Fruit fly (Drosophila melanogaster): Measurements from ENCODE around the gene tbrd-1.
A peak's percentile ranks its signal among the peaks of the same experiment; 100 is the strongest.

tbrd-1 gene

DNA sequence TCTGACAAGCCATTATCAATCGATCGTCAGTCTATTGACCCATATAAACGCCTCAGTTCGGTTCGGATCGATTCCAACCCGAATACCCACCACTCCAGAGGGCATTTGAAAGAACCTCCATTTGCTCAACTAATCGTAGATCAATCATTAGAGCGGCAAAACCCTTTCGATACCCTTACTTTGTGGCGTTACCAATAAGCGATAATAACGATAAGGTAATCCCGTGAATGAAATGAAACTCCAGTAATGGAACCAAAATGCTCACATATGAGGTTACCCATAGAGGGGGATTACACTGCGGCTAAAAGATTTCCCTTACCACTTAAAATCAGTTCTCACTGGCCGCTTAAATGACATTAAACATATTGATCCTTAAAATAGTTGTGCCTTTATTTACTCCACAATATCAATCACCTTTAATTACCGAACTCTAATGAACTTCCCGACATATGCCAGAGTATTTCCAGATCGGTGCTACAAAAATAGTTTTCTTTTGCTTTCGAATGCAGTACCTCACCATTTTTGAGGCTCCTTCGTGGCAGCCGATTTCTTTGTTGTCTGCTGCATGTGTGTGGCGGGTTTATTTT lies 20.7 kb downstream of the tbrd-1 start (continued):
- TF ChIP-seq Gug (GFP tag; IDR thresholded peaks at IDR 0.05) (no peak), CG16779 (tag; optimal IDR thresholded peaks at IDR 0.05) (no peak), CG10669 (GFP tag; optimal IDR thresholded peaks at IDR 0.05) (peak; percentile 48), Lpt (GFP tag; optimal IDR thresholded peaks at IDR 0.05) (no peak), dsx (GFP tag; optimal IDR thresholded peaks at IDR 0.05; ENCODE audit: poor library complexity, severe bottlenecking) (peak; percentile 32), salr (GFP tag; optimal IDR thresholded peaks at IDR 0.05) (no peak), Smox (GFP tag; optimal IDR thresholded peaks at IDR 0.05) (no peak), vri (GFP tag; optimal IDR thresholded peaks at IDR 0.05) (peak; percentile 51), CG11902 (GFP tag; optimal IDR thresholded peaks at IDR 0.05) (peak; percentile 25), spab (GFP tag; optimal IDR thresholded peaks at IDR 0.05) (peak; percentile 13), Hr4 (GFP tag; optimal IDR thresholded peaks at IDR 0.05) (peak; percentile 11), CG7368 (GFP tag; optimal IDR thresholded peaks at IDR 0.05) (peak; percentile 35), Ets21C (GFP tag; optimal IDR thresholded peaks at IDR 0.05) (no peak), Ets96B (tag; optimal IDR thresholded peaks at IDR 0.05) (peak; percentile 43), Eip75B (GFP tag; optimal IDR thresholded peaks at IDR 0.05) (peak; percentile 6)

DNA sequence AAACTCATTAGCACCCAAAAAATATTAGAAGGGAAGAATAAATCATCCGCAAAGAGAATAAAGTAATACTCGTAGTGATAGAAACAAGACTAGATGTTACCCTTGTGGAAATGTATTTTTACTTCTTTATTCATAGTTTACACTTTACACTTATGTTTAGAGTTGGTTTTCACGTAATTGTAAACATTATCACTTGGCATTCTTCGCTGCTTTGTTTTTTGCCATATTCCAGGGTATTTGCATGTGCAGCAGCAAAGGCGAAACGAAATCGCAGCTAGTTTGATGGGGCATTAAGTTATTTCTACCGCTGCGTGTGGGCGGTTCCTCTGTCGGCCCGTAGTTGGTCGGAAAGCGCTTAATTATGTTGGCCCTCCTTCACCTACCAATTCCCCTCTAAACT lies 21.6 kb downstream of the tbrd-1 start:
- TF ChIP-seq eg (GFP tag; IDR thresholded peaks at IDR 0.05) (0 out of 3 replicates have a peak, but pooled peaks have one; percentile 15), Eip78C (GFP tag) (peak; percentile 9), cyc (GFP tag; optimal IDR thresholded peaks at IDR 0.05) (no peak), net (GFP tag; optimal IDR thresholded peaks at IDR 0.05) (no peak), Ets96B (tag; optimal IDR thresholded peaks at IDR 0.05) (no peak), CG1621 (tag; optimal IDR thresholded peaks at IDR 0.05) (no peak)

DNA sequence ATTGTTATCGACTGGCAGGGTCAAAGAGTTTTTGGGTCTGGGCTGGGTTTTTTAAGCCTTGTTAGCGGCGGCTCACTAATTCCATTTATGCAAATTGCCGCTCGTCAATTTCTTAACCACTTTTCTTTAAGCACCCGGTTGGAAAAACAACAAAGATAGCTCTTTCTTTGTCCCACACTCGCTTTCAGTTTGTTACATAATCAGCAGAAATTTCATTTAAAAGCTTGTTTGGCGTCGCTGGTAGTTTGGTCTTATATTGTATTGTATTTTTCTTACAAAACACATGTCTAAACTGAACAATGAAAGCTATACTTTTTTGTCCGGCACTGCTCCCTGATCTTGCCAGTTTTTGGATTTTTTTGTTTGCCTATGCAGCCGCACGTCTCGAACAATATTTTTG lies 23.4 kb downstream of the tbrd-1 start:
- TF ChIP-seq CG6163 (GFP tag; IDR thresholded peaks at IDR 0.05): 0 out of 3 replicates have a peak, but pooled peaks have one; percentile 14
- TF ChIP-seq CG11762 (GFP tag; optimal IDR thresholded peaks at IDR 0.05; ENCODE audit: insufficient read depth): no peak
- no peak for TF ChIP-seq CG3032 (tag; optimal IDR thresholded peaks at IDR 0.05)
- TF ChIP-seq CG32006 (GFP tag; optimal IDR thresholded peaks at IDR 0.05): no peak
- no peak for TF ChIP-seq Sox15 (GFP tag; optimal IDR thresholded peaks at IDR 0.05)

DNA sequence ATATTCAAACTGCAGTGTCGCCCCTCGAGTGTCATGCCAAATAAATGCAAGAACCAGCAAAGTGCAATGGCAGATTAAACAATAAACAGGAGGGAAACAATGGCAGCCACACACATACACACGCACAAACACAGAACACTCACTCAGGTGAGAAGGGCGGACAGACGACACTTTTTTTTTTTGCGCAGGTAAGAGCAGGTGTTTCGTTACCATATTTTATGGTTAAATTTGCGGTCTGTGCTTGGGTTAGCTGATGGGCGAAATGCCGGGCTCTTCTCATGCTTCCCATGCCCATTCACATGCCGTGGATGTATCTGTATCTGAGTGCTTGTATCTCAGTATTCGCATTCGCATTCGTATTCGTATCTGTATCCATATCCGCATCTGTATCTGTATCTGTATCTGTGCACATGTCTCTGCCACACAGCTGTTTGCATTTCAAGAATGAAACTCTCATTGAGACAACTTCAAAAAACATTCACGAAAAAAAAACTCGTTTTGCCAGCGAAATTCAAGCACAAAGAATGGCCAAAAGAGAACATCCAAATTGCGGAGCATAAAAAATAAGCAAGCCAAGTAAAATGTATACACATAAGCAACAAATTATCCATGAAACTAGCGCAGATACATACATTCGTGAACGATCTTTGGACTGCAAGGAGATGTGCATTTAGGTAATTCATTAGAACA lies 24.0 kb downstream of the tbrd-1 start:
- TF ChIP-seq Smox (GFP tag; optimal IDR thresholded peaks at IDR 0.05): no peak
- peak; percentile 11 for TF ChIP-seq Eip75B (GFP tag; optimal IDR thresholded peaks at IDR 0.05)
- no peak for TF ChIP-seq CG10669 (GFP tag; optimal IDR thresholded peaks at IDR 0.05)
- TF ChIP-seq OdsH (GFP tag; optimal IDR thresholded peaks at IDR 0.05): no peak
- TF ChIP-seq CG8319 (GFP tag; optimal IDR thresholded peaks at IDR 0.05): no peak
- TF ChIP-seq Lpt (GFP tag; optimal IDR thresholded peaks at IDR 0.05): no peak
- TF ChIP-seq CG8119 (GFP tag; IDR thresholded peaks at IDR 0.05): no peak
- TF ChIP-seq CG11762 (GFP tag; optimal IDR thresholded peaks at IDR 0.05; ENCODE audit: insufficient read depth): no peak
- TF ChIP-seq CG6854 (GFP tag; optimal IDR thresholded peaks at IDR 0.05): no peak
- no peak for TF ChIP-seq fkh (GFP tag; optimal IDR thresholded peaks at IDR 0.05)
- no peak for TF ChIP-seq CG1621 (tag; optimal IDR thresholded peaks at IDR 0.05)
- TF ChIP-seq CG3919 (GFP tag; optimal IDR thresholded peaks at IDR 0.05): no peak
- TF ChIP-seq dac (GFP tag; optimal IDR thresholded peaks at IDR 0.05): no peak
- no peak for TF ChIP-seq CG11902 (GFP tag; optimal IDR thresholded peaks at IDR 0.05)
- TF ChIP-seq Eip93F (GFP tag; optimal IDR thresholded peaks at IDR 0.05): no peak
- TF ChIP-seq dsx (GFP tag; optimal IDR thresholded peaks at IDR 0.05; ENCODE audit: poor library complexity, severe bottlenecking): peak; percentile 62
- peak; percentile 22 to 23 for TF ChIP-seq ss (GFP tag; optimal IDR thresholded peaks at IDR 0.05)
- no peak for TF ChIP-seq spab (GFP tag; optimal IDR thresholded peaks at IDR 0.05)
- TF ChIP-seq eg (GFP tag; IDR thresholded peaks at IDR 0.05): 0 out of 3 replicates have a peak, but pooled peaks have one; percentile 5
- TF ChIP-seq CG10631 (GFP tag; optimal IDR thresholded peaks at IDR 0.05): peak; percentile 34
- TF ChIP-seq CG6276 (GFP tag; optimal IDR thresholded peaks at IDR 0.05): no peak
- no peak for TF ChIP-seq Hr38 (GFP tag; optimal IDR thresholded peaks at IDR 0.05)
- TF ChIP-seq fd85E (GFP tag; optimal IDR thresholded peaks at IDR 0.05): no peak
- no peak for TF ChIP-seq achi (GFP tag; optimal IDR thresholded peaks at IDR 0.05)
- no peak for TF ChIP-seq CG32006 (GFP tag; optimal IDR thresholded peaks at IDR 0.05)
- no peak for TF ChIP-seq CG31627 (GFP tag; optimal IDR thresholded peaks at IDR 0.05)
- no peak for TF ChIP-seq CG7368 (GFP tag; optimal IDR thresholded peaks at IDR 0.05)
- TF ChIP-seq Eip78C (GFP tag): peak; percentile 58
- no peak for TF ChIP-seq Ets21C (GFP tag; optimal IDR thresholded peaks at IDR 0.05)
- TF ChIP-seq Hr39 (GFP tag; optimal IDR thresholded peaks at IDR 0.05): no peak
- peak; percentile 28 for TF ChIP-seq Sox102F (GFP tag; optimal IDR thresholded peaks at IDR 0.05)

All from whole organism, prepupa.